Worm (Caenorhabditis elegans) whole organism, L1 larva: ENCODE measurements around the gene rec-8.

Experiments
- C04F5.9 ChIP-seq: sonication (generic microtip); optimal IDR thresholded peaks from 2 replicates; lab custom pipeline; 2016; ENCODE audit warnings: missing genetic modification characterization, missing compliant biosample characterization
- C16A3.4 ChIP-seq: fragments of 150-350 bp; optimal IDR thresholded peaks from 2 replicates; lab custom pipeline; 2014; ENCODE audit warnings: missing biosample characterization, missing genetic modification characterization
- Y116A8C.19 ChIP-seq: sonication (generic microtip); optimal IDR thresholded peaks from 2 replicates; lab custom pipeline; 2016; ENCODE audit warnings: missing compliant biosample characterization, missing genetic modification characterization, borderline replicate concordance
- aly-2 ChIP-seq: fragments of 150-350 bp; optimal IDR thresholded peaks from 2 replicates; lab custom pipeline; 2014; ENCODE audit warnings: missing biosample characterization, missing genetic modification characterization
- ama-1 ChIP-seq: fragments of 150-350 bp; optimal IDR thresholded peaks from 2 replicates; lab custom pipeline; 2014
- blmp-1 ChIP-seq: fragments of 150-350 bp; optimal IDR thresholded peaks from 2 replicates; lab custom pipeline; 2014; ENCODE audit warnings: missing biosample characterization, missing genetic modification characterization
- ceh-63 ChIP-seq: fragments of 200-800 bp; sonication (Bioruptor generic); optimal IDR thresholded peaks from 2 replicates; lab custom pipeline; 2018; ENCODE audit warnings: mild to moderate bottlenecking, missing genetic modification characterization, missing compliant biosample characterization
- ceh-8 ChIP-seq: fragments of 200-800 bp; sonication (Bioruptor generic); optimal IDR thresholded peaks from 2 replicates; lab custom pipeline; 2018; ENCODE audit warnings: mild to moderate bottlenecking, missing genetic modification characterization, moderate library complexity, missing compliant biosample characterization
- ceh-90 ChIP-seq: sonication (generic microtip); optimal IDR thresholded peaks from 2 replicates; lab custom pipeline; 2016; ENCODE audit warnings: missing genetic modification characterization, missing compliant biosample characterization
- dsc-1 ChIP-seq: sonication (generic microtip); optimal IDR thresholded peaks from 2 replicates; lab custom pipeline; 2016; ENCODE audit warnings: mild to moderate bottlenecking, missing genetic modification characterization, missing compliant biosample characterization
- efl-1 ChIP-seq, 4 experiments: fragments of 150-350 bp; optimal IDR thresholded peaks in 3 of 4; peaks in 1 of 4; 1 replicate in 1 of 4; 2 replicates in 3 of 4; lab custom pipeline; 2014; ENCODE audit warnings: missing biosample characterization in 2 of 4, missing genetic modification characterization in 2 of 4, missing genetic modification reagents in 2 of 4
- efl-3 ChIP-seq: fragments of 200-800 bp; sonication (Bioruptor generic); optimal IDR thresholded peaks from 2 replicates; lab custom pipeline; 2018; ENCODE audit warnings: mild to moderate bottlenecking, missing genetic modification characterization, missing compliant biosample characterization
- egl-27 ChIP-seq, 2 experiments: fragments of 150-350 bp in 1 of 2; sonication (generic microtip); optimal IDR thresholded peaks; 3 replicates each; lab custom pipeline; 2017 to 2018; ENCODE audit warnings: missing biosample characterization in 2 of 2, missing genetic modification characterization in 2 of 2, missing genetic modification reagents in 2 of 2
- elt-2 ChIP-seq: sonication (generic microtip); optimal IDR thresholded peaks from 2 replicates; lab custom pipeline; 2016; ENCODE audit warnings: missing genetic modification characterization, mild to moderate bottlenecking, inconsistent platforms, missing compliant biosample characterization, missing genetic modification reagents
- elt-3 ChIP-seq, 6 experiments: fragments of 150-350 bp in 1 of 6; sonication (generic microtip); optimal IDR thresholded peaks; 2 replicates each; lab custom pipeline; 2017 to 2018; ENCODE audit warnings: missing biosample characterization in 6 of 6, missing genetic modification characterization in 6 of 6, inconsistent platforms in 1 of 6
- fkh-8 ChIP-seq: sonication (generic microtip); optimal IDR thresholded peaks from 2 replicates; lab custom pipeline; 2016; ENCODE audit warnings: mild to moderate bottlenecking, missing genetic modification characterization, missing compliant biosample characterization
- grh-1 ChIP-seq: fragments of 200-800 bp; sonication (Bioruptor generic); IDR thresholded peaks from 2 replicates; pipeline ENCODE4 v1.3.6; 2022; ENCODE audit warnings: missing genetic modification reagents, missing genetic modification characterization, missing compliant biosample characterization
- hlh-17 ChIP-seq: fragments of 200-800 bp; sonication (Bioruptor generic); optimal IDR thresholded peaks from 2 replicates; lab custom pipeline; 2018; ENCODE audit warnings: missing genetic modification characterization, mild to moderate bottlenecking, missing compliant biosample characterization, moderate library complexity, borderline replicate concordance
- hpl-2 ChIP-seq: fragments of 150-350 bp; optimal IDR thresholded peaks from 2 replicates; lab custom pipeline; 2014; ENCODE audit warnings: missing biosample characterization, missing genetic modification reagents, missing genetic modification characterization
- irx-1 ChIP-seq: sonication (generic microtip); optimal IDR thresholded peaks from 2 replicates; lab custom pipeline; 2016; ENCODE audit warnings: missing genetic modification characterization, missing compliant biosample characterization
- lin-13 ChIP-seq: fragments of 150-350 bp; optimal IDR thresholded peaks from 2 replicates; lab custom pipeline; 2014; ENCODE audit warnings: missing biosample characterization, missing genetic modification reagents, missing genetic modification characterization
- lin-15B ChIP-seq: fragments of 150-350 bp; sonication (generic microtip); optimal IDR thresholded peaks from 3 replicates; lab custom pipeline; 2014; ENCODE audit warnings: missing biosample characterization, missing genetic modification characterization
- lir-3 ChIP-seq: sonication (generic microtip); optimal IDR thresholded peaks from 2 replicates; lab custom pipeline; 2016; ENCODE audit warnings: mild to moderate bottlenecking, missing genetic modification characterization, moderate library complexity, missing compliant biosample characterization; ENCODE audit not compliant: poor library complexity
- lsy-2 ChIP-seq, 2 experiments: fragments of 150-350 bp; optimal IDR thresholded peaks; 2 replicates each; lab custom pipeline; 2014; ENCODE audit warnings: missing biosample characterization in 2 of 2, missing genetic modification characterization in 2 of 2
- mab-9 ChIP-seq: fragments of 200-800 bp; sonication (Bioruptor generic); IDR thresholded peaks from 2 replicates; pipeline ENCODE4 v1.3.6; 2022; ENCODE audit warnings: missing genetic modification reagents, missing genetic modification characterization, missing compliant biosample characterization
- mdl-1 ChIP-seq, 2 experiments: fragments of 150-350 bp; optimal IDR thresholded peaks; 2 replicates each; lab custom pipeline; 2014 to 2017; ENCODE audit warnings: missing biosample characterization in 2 of 2, missing genetic modification characterization in 2 of 2, inconsistent platforms in 1 of 2
- mef-2 ChIP-seq: fragments of 150-350 bp; optimal IDR thresholded peaks from 2 replicates; lab custom pipeline; 2014; ENCODE audit warnings: missing biosample characterization, missing genetic modification characterization
- mep-1 ChIP-seq: fragments of 150-350 bp; optimal IDR thresholded peaks from 2 replicates; lab custom pipeline; 2014; ENCODE audit warnings: missing biosample characterization, missing genetic modification characterization
- nhr-19 ChIP-seq: fragments of 200-800 bp; sonication (Bioruptor generic); conservative IDR thresholded peaks from 2 replicates; pipeline ENCODE4 v1.3.6; 2022; ENCODE audit warnings: missing genetic modification characterization, missing compliant biosample characterization
- nhr-237 ChIP-seq: fragments of 150-350 bp; optimal IDR thresholded peaks from 2 replicates; lab custom pipeline; 2014; ENCODE audit warnings: missing biosample characterization, missing genetic modification characterization
- nhr-28 ChIP-seq: fragments of 150-350 bp; optimal IDR thresholded peaks from 2 replicates; lab custom pipeline; 2014; ENCODE audit warnings: missing biosample characterization, missing genetic modification characterization
- nhr-47 ChIP-seq: sonication (generic microtip); optimal IDR thresholded peaks from 2 replicates; lab custom pipeline; 2016; ENCODE audit warnings: mild to moderate bottlenecking, missing genetic modification characterization, moderate library complexity, missing compliant biosample characterization
- nhr-71 ChIP-seq: sonication (generic microtip); optimal IDR thresholded peaks from 2 replicates; lab custom pipeline; 2016; ENCODE audit warnings: mild to moderate bottlenecking, missing genetic modification characterization, moderate library complexity, missing compliant biosample characterization
- nhr-77 ChIP-seq: fragments of 150-350 bp; optimal IDR thresholded peaks from 2 replicates; lab custom pipeline; 2014; ENCODE audit warnings: missing biosample characterization, missing genetic modification characterization
- nhr-85 ChIP-seq: sonication (generic microtip); peaks from one replicate; lab custom pipeline; 2016; ENCODE audit warnings: missing genetic modification characterization, inconsistent platforms, missing compliant biosample characterization
- nhr-90 ChIP-seq: sonication (generic microtip); optimal IDR thresholded peaks from 2 replicates; lab custom pipeline; 2016; ENCODE audit warnings: mild to moderate bottlenecking, missing genetic modification characterization, missing compliant biosample characterization; ENCODE audit not compliant: poor library complexity
- pqm-1 ChIP-seq: sonication (generic microtip); optimal IDR thresholded peaks from 3 replicates; lab custom pipeline; 2017; ENCODE audit warnings: missing biosample characterization, missing genetic modification characterization
- skn-1 ChIP-seq: fragments of 150-350 bp; optimal IDR thresholded peaks from 2 replicates; lab custom pipeline; 2014; ENCODE audit warnings: missing biosample characterization, missing genetic modification characterization
- snpc-4 ChIP-seq: fragments of 150-350 bp; optimal IDR thresholded peaks from 2 replicates; lab custom pipeline; 2014; ENCODE audit warnings: missing biosample characterization, missing genetic modification characterization
- snu-23 ChIP-seq: sonication (generic microtip); optimal IDR thresholded peaks from 2 replicates; lab custom pipeline; 2016; ENCODE audit warnings: missing genetic modification characterization, missing compliant biosample characterization
- sptf-1 ChIP-seq: fragments of 150-350 bp; optimal IDR thresholded peaks from 2 replicates; lab custom pipeline; 2014; ENCODE audit warnings: missing biosample characterization, missing genetic modification characterization
- swsn-7 ChIP-seq: sonication (generic microtip); optimal IDR thresholded peaks from 2 replicates; lab custom pipeline; 2016; ENCODE audit warnings: missing genetic modification characterization, missing compliant biosample characterization
- tbx-2 ChIP-seq: sonication (generic microtip); optimal IDR thresholded peaks from 2 replicates; lab custom pipeline; 2016; ENCODE audit warnings: missing genetic modification characterization, missing compliant biosample characterization
- unc-30 ChIP-seq: sonication (generic microtip); optimal IDR thresholded peaks from 2 replicates; lab custom pipeline; 2017; ENCODE audit warnings: missing biosample characterization, missing genetic modification characterization
- unc-86 ChIP-seq: sonication (generic microtip); optimal IDR thresholded peaks from 2 replicates; lab custom pipeline; 2016; ENCODE audit warnings: missing genetic modification characterization, missing compliant biosample characterization
- xbp-1 ChIP-seq: sonication (generic microtip); optimal IDR thresholded peaks from 2 replicates; lab custom pipeline; 2016; ENCODE audit warnings: missing genetic modification characterization, missing compliant biosample characterization
- zag-1 ChIP-seq: fragments of 150-350 bp; optimal IDR thresholded peaks from 2 replicates; lab custom pipeline; 2014; ENCODE audit warnings: missing biosample characterization, missing genetic modification characterization
- ztf-11 ChIP-seq, 2 experiments: sonication (generic microtip); optimal IDR thresholded peaks; 2 replicates each; lab custom pipeline; 2016 to 2017; ENCODE audit warnings: missing genetic modification characterization in 2 of 2, missing biosample characterization in 1 of 2, missing compliant biosample characterization in 1 of 2
- ztf-4 ChIP-seq: fragments of 150-350 bp; optimal IDR thresholded peaks from 2 replicates; lab custom pipeline; 2014; ENCODE audit warnings: missing biosample characterization, missing genetic modification characterization

rec-8 gene

DNA sequence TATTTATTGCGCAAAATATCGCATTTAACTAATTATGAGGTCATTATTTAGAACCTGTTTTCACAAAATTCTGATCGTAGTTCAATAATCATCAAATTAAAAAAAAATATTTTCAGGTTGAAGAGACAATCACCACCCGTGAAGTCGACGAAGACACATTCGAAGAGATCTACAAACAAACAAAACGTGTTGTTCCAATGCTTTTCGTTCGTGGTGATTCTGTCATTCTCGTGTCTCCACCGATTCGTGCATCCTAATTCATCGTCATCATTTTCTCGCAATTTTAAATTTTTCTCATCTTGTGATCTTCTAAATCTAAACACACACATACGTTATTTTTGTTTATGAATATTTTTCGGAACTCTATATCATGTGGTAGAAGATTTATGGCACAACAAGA is 35.8 kb upstream of the rec-8 start (continued):
- TF ChIP-seq pqm-1, result no peak
- no peak for TF ChIP-seq mef-2 (tag; lab: Kevin White, UChicago)
- no peak for TF ChIP-seq grh-1
- TF ChIP-seq dsc-1, result no peak
- TF ChIP-seq snu-23 (GFP tag; lab: Kevin White, UChicago), result peak; percentile 17
- peak; percentile 65 for TF ChIP-seq nhr-85 (tag; lab: Kevin White, UChicago)
- TF ChIP-seq efl-3 (GFP tag; lab: Kevin White, UChicago), result no peak
- no peak for TF ChIP-seq mep-1 (tag; lab: Kevin White, UChicago)
- no peak for TF ChIP-seq efl-1 (optimal IDR thresholded peaks at IDR 0.05; lab: Kevin White, UChicago)
- no peak for TF ChIP-seq efl-1 (GFP tag; optimal IDR thresholded peaks at IDR 0.05 in 1 of 2; lab: Kevin White, UChicago)
- TF ChIP-seq lsy-2 (tag; optimal IDR thresholded peaks at IDR 0.05; lab: Kevin White, UChicago), result no peak
- TF ChIP-seq snpc-4 (tag; lab: Kevin White, UChicago), result no peak
- TF ChIP-seq swsn-7 (tag; lab: Kevin White, UChicago), result no peak
- no peak for TF ChIP-seq lir-3
- TF ChIP-seq unc-30 (tag; lab: Kevin White, UChicago), result no peak
- TF ChIP-seq unc-86 (tag; lab: Kevin White, UChicago), result no peak
- TF ChIP-seq nhr-47 (tag; lab: Kevin White, UChicago), result peak; percentile 16
- TF ChIP-seq ama-1 (lab: Kevin White, UChicago), result no peak
- TF ChIP-seq ceh-63 (GFP tag; lab: Kevin White, UChicago), result no peak
- no peak for TF ChIP-seq C04F5.9
- no peak for TF ChIP-seq mab-9
- no peak for TF ChIP-seq lin-15B (tag; lab: Kevin White, UChicago)
- peak; percentile 30 for TF ChIP-seq nhr-90 (tag; lab: Kevin White, UChicago)
- TF ChIP-seq sptf-1 (tag; lab: Kevin White, UChicago), result no peak
- TF ChIP-seq mdl-1 (tag; optimal IDR thresholded peaks at IDR 0.05; lab: Kevin White, UChicago), result no peak
- peak; percentile 47 for TF ChIP-seq aly-2 (tag; lab: Kevin White, UChicago)
- TF ChIP-seq tbx-2 (tag; lab: Kevin White, UChicago), result peak; percentile 12
- no peak for TF ChIP-seq hpl-2 (GFP tag; lab: Kevin White, UChicago)
- TF ChIP-seq ceh-8, result no peak
- TF ChIP-seq Y116A8C.19 (tag; lab: Kevin White, UChicago), result no peak
- no peak for TF ChIP-seq lin-13 (GFP tag; lab: Kevin White, UChicago)
- TF ChIP-seq irx-1 (tag; lab: Kevin White, UChicago), result no peak
- TF ChIP-seq nhr-28 (tag; lab: Kevin White, UChicago), result no peak
- TF ChIP-seq nhr-71, result peak; percentile 42

DNA sequence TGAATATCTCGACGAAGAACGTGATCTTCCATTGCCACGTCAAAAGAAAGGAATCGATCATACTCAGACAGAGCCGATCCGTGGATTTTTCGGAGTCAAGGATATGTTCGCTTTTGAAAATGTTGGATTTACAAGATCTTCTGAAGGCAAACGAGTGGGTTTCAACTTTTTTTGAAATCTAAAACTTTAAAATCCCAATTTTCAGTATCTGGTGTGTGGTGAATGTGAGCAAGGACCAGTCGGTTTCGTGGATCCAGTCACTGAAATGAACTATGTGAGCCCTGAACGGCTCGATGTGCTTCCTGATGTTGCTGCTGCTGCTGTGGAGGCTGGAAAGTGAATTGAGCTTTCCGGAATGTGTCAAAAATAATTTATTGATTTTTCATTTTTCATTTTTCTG is 33.9 kb upstream of the rec-8 start, which contains the start of gene lsm-3:
Gene lsm-3, plus strand, starts transcription at position 301 of the 400 bp plus-strand sequence.
- TF ChIP-seq irx-1 (tag; lab: Kevin White, UChicago) (no peak), nhr-19 (GFP tag; lab: Robert Waterston, UW) (no peak), ceh-90 (tag; lab: Kevin White, UChicago) (no peak), zag-1 (tag; lab: Kevin White, UChicago) (no peak), unc-86 (tag; lab: Kevin White, UChicago) (no peak), blmp-1 (tag; lab: Kevin White, UChicago) (no peak), efl-3 (GFP tag; lab: Kevin White, UChicago) (no peak), aly-2 (tag; lab: Kevin White, UChicago) (no peak), snu-23 (GFP tag; lab: Kevin White, UChicago) (no peak), ztf-11 (tag; optimal IDR thresholded peaks at IDR 0.05; lab: Kevin White, UChicago) (no peak), C16A3.4 (tag; lab: Kevin White, UChicago) (no peak), C04F5.9 (no peak), nhr-237 (no peak)

DNA sequence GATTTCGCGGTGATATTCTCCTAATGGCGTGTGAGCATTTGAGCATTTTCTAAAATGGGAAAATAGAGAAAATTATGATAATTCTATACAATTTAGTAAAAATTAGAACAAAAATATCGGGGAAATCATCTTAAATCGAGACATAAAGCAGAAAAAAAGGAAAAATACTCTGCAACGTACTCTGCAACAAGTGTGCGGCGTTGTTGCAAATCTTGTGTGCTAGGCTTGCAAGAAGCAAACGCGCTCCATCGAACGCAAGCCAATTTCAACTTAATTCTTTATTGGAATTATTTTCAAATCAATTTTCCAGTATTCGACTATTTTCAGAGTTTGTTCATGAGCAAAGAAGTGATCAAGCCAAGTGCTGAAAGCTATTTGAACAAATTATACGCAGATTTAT is 33.0 kb upstream of the rec-8 start, which contains the start of the genes Y62E10A.20, Y62E10A.23 and mdt-9:
Gene Y62E10A.20, minus strand, starts transcription at position 49 of the 400 bp plus-strand sequence.
Gene Y62E10A.23, plus strand, starts transcription at position 282 of the 400 bp plus-strand sequence.
Gene mdt-9, plus strand, starts transcription at position 338 of the 400 bp plus-strand sequence.
- TF ChIP-seq skn-1 (tag; lab: Kevin White, UChicago) (peak; percentile 90), ceh-8 (no peak), egl-27 (tag; optimal IDR thresholded peaks at IDR 0.05; lab: Kevin White, UChicago) (no peak), elt-3 (tag; optimal IDR thresholded peaks at IDR 0.05; lab: Kevin White, UChicago) (peak in 2 of 6 experiments; percentile 39 to 61), hlh-17 (no peak), ztf-4 (tag; lab: Kevin White, UChicago) (no peak), swsn-7 (tag; lab: Kevin White, UChicago) (peak; percentile 74), nhr-28 (tag; lab: Kevin White, UChicago) (no peak), unc-86 (tag; lab: Kevin White, UChicago) (peak; percentile 69), efl-1 (optimal IDR thresholded peaks at IDR 0.05; lab: Kevin White, UChicago) (peak; percentile 75 to 76), efl-1 (GFP tag; optimal IDR thresholded peaks at IDR 0.05 in 1 of 2; lab: Kevin White, UChicago) (peak; percentile 70 to 97), fkh-8 (tag; lab: Kevin White, UChicago) (peak; percentile 77), nhr-77 (tag; lab: Kevin White, UChicago) (peak; percentile 41), lin-13 (GFP tag; lab: Kevin White, UChicago) (peak; percentile 79), dsc-1 (peak; percentile 78), C16A3.4 (tag; lab: Kevin White, UChicago) (peak; percentile 94), xbp-1 (tag; lab: Kevin White, UChicago) (peak; percentile 75), elt-2 (tag; lab: Kevin White, UChicago) (peak; percentile 12), lin-15B (tag; lab: Kevin White, UChicago) (peak; percentile 89)
